Fruit fly (Drosophila melanogaster) whole organism, prepupa: ENCODE results near the gene obst-H.

Experiments
- Blimp-1 ChIP-seq: fragments of 200-800 bp; sonication (Bioruptor generic); optimal IDR thresholded peaks from 3 replicates; lab custom pipeline; 2017; ENCODE audit warnings: missing biosample characterization, missing genetic modification characterization, mild to moderate bottlenecking, moderate library complexity, missing genetic modification reagents
- CG11294 ChIP-seq: fragments of 200-800 bp; sonication (Bioruptor generic); IDR thresholded peaks from 2 replicates; pipeline ENCODE4 v1.3.6; 2022; ENCODE audit warnings: missing biosample characterization, missing genetic modification characterization
- CG11762 ChIP-seq: fragments of 200-800 bp; sonication (Bioruptor generic); optimal IDR thresholded peaks from 3 replicates; lab custom pipeline; 2016; ENCODE audit warnings: missing biosample characterization, missing genetic modification characterization; ENCODE audit not compliant: insufficient read depth
- CG15336 ChIP-seq: fragments of 200-800 bp; sonication (Bioruptor generic); IDR thresholded peaks from 2 replicates; pipeline ENCODE4 v1.3.6; 2022; ENCODE audit warnings: missing biosample characterization, missing genetic modification characterization
- CG1621 ChIP-seq: fragments of 200-800 bp; sonication (Bioruptor generic); optimal IDR thresholded peaks from 3 replicates; lab custom pipeline; 2018; ENCODE audit warnings: missing biosample characterization, mild to moderate bottlenecking, missing genetic modification characterization
- CG16779 ChIP-seq: fragments of 200-800 bp; sonication (Bioruptor generic); optimal IDR thresholded peaks from 3 replicates; lab custom pipeline; 2017; ENCODE audit warnings: missing biosample characterization, mild to moderate bottlenecking, missing genetic modification characterization
- CG3032 ChIP-seq: fragments of 200-800 bp; optimal IDR thresholded peaks from 2 replicates; lab custom pipeline; 2019; ENCODE audit warnings: missing biosample characterization, mild to moderate bottlenecking, missing genetic modification characterization, moderate library complexity
- CG31627 ChIP-seq: fragments of 200-800 bp; sonication (Bioruptor generic); optimal IDR thresholded peaks from 3 replicates; lab custom pipeline; 2016; ENCODE audit warnings: missing biosample characterization, missing genetic modification characterization
- CG32006 ChIP-seq: fragments of 200-800 bp; sonication (Bioruptor generic); optimal IDR thresholded peaks from 3 replicates; lab custom pipeline; 2017; ENCODE audit warnings: missing biosample characterization, mild to moderate bottlenecking, missing genetic modification characterization
- CG34406 ChIP-seq: fragments of 200-800 bp; sonication (Bioruptor generic); optimal IDR thresholded peaks from 3 replicates; lab custom pipeline; 2016; ENCODE audit warnings: missing biosample characterization, missing genetic modification characterization
- CG3919 ChIP-seq: fragments of 200-800 bp; sonication (Bioruptor generic); optimal IDR thresholded peaks from 3 replicates; lab custom pipeline; 2016; ENCODE audit warnings: missing biosample characterization, missing genetic modification characterization
- CG4318 ChIP-seq: fragments of 200-800 bp; sonication (Bioruptor generic); optimal IDR thresholded peaks from 3 replicates; lab custom pipeline; 2017; ENCODE audit warnings: missing biosample characterization, mild to moderate bottlenecking, missing genetic modification characterization
- CG6163 ChIP-seq: fragments of 200-800 bp; sonication (Bioruptor generic); IDR thresholded peaks from 3 replicates; pipeline ENCODE4 v1.3.6; 2022; ENCODE audit warnings: missing biosample characterization, missing genetic modification characterization
- CG6276 ChIP-seq: fragments of 200-800 bp; sonication (Bioruptor generic); optimal IDR thresholded peaks from 2 replicates; lab custom pipeline; 2017; ENCODE audit warnings: missing biosample characterization, mild to moderate bottlenecking, missing genetic modification characterization
- CG6792 ChIP-seq: fragments of 200-800 bp; sonication (Bioruptor generic); optimal IDR thresholded peaks from 3 replicates; lab custom pipeline; 2016; ENCODE audit warnings: missing biosample characterization, missing genetic modification characterization
- CG6808 ChIP-seq: fragments of 200-800 bp; sonication (Bioruptor generic); optimal IDR thresholded peaks from 3 replicates; lab custom pipeline; 2017; ENCODE audit warnings: missing biosample characterization, missing genetic modification characterization, mild to moderate bottlenecking, moderate library complexity, missing genetic modification reagents
- CG6854 ChIP-seq: fragments of 200-800 bp; sonication (Bioruptor generic); optimal IDR thresholded peaks from 2 replicates; lab custom pipeline; 2017; ENCODE audit warnings: missing biosample characterization, mild to moderate bottlenecking, missing genetic modification characterization
- CG7368 ChIP-seq: fragments of 200-800 bp; sonication (Bioruptor generic); optimal IDR thresholded peaks from 3 replicates; lab custom pipeline; 2016; ENCODE audit warnings: missing biosample characterization, missing genetic modification characterization
- CG8119 ChIP-seq: fragments of 200-800 bp; sonication (Bioruptor generic); IDR thresholded peaks from 3 replicates; pipeline ENCODE4 v1.3.6; 2022; ENCODE audit warnings: missing biosample characterization, missing genetic modification characterization
- CG8632 ChIP-seq: fragments of 200-800 bp; sonication (Bioruptor generic); optimal IDR thresholded peaks from 3 replicates; lab custom pipeline; 2016; ENCODE audit warnings: missing biosample characterization, missing genetic modification characterization
- Eip75B ChIP-seq: fragments of 200-800 bp; sonication (Bioruptor generic); optimal IDR thresholded peaks from 3 replicates; lab custom pipeline; 2016; ENCODE audit warnings: missing biosample characterization, missing genetic modification characterization
- Eip78C ChIP-seq: fragments of 200-800 bp; sonication (Bioruptor generic); peaks from one replicate; lab custom pipeline; 2016; ENCODE audit warnings: missing biosample characterization, missing genetic modification characterization
- Eip93F ChIP-seq: fragments of 200-800 bp; sonication (Bioruptor generic); optimal IDR thresholded peaks from 2 replicates; lab custom pipeline; 2016; ENCODE audit warnings: missing biosample characterization, mild to moderate bottlenecking, missing genetic modification characterization
- Ets21C ChIP-seq: fragments of 200-800 bp; sonication (Bioruptor generic); optimal IDR thresholded peaks from 3 replicates; lab custom pipeline; 2016; ENCODE audit warnings: missing biosample characterization, missing genetic modification characterization
- Ets96B ChIP-seq: fragments of 200-800 bp; optimal IDR thresholded peaks from 2 replicates; lab custom pipeline; 2019; ENCODE audit warnings: missing biosample characterization, mild to moderate bottlenecking, missing genetic modification characterization, moderate library complexity
- Hr38 ChIP-seq: sonication (Bioruptor generic); optimal IDR thresholded peaks from 2 replicates; lab custom pipeline; 2016; ENCODE audit warnings: missing biosample characterization, missing genetic modification characterization
- Hr39 ChIP-seq: fragments of 200-800 bp; sonication (Bioruptor generic); optimal IDR thresholded peaks from 2 replicates; lab custom pipeline; 2016; ENCODE audit warnings: missing biosample characterization, missing genetic modification characterization
- Hr4 ChIP-seq: fragments of 200-800 bp; sonication (Bioruptor generic); optimal IDR thresholded peaks from 3 replicates; lab custom pipeline; 2016; ENCODE audit warnings: missing biosample characterization, missing genetic modification characterization
- Lpt ChIP-seq: fragments of 200-800 bp; sonication (Bioruptor generic); optimal IDR thresholded peaks from 3 replicates; lab custom pipeline; 2016; ENCODE audit warnings: missing biosample characterization, missing genetic modification characterization
- Met ChIP-seq: fragments of 200-800 bp; sonication (Bioruptor generic); optimal IDR thresholded peaks from 3 replicates; lab custom pipeline; 2016; ENCODE audit warnings: missing biosample characterization, missing genetic modification characterization
- OdsH ChIP-seq: fragments of 200-800 bp; sonication (Bioruptor generic); optimal IDR thresholded peaks from 3 replicates; lab custom pipeline; 2016; ENCODE audit warnings: missing biosample characterization, missing genetic modification characterization
- Smox ChIP-seq: fragments of 200-800 bp; sonication (Bioruptor generic); optimal IDR thresholded peaks from 3 replicates; lab custom pipeline; 2016; ENCODE audit warnings: missing biosample characterization, missing genetic modification characterization
- Sox102F ChIP-seq: fragments of 200-800 bp; sonication (Bioruptor generic); optimal IDR thresholded peaks from 2 replicates; lab custom pipeline; 2016; ENCODE audit warnings: missing biosample characterization, mild to moderate bottlenecking, missing genetic modification characterization
- Sox14 ChIP-seq: fragments of 200-800 bp; sonication (Bioruptor generic); optimal IDR thresholded peaks from 3 replicates; lab custom pipeline; 2016; ENCODE audit warnings: missing biosample characterization, missing genetic modification characterization
- Sox15 ChIP-seq: fragments of 200-800 bp; sonication (Bioruptor generic); optimal IDR thresholded peaks from 3 replicates; lab custom pipeline; 2016; ENCODE audit warnings: missing biosample characterization, missing genetic modification characterization
- achi ChIP-seq: fragments of 200-800 bp; sonication (Bioruptor generic); optimal IDR thresholded peaks from 3 replicates; lab custom pipeline; 2016; ENCODE audit warnings: missing biosample characterization, missing genetic modification characterization
- acj6 ChIP-seq: fragments of 200-800 bp; sonication (Bioruptor generic); optimal IDR thresholded peaks from 3 replicates; lab custom pipeline; 2016; ENCODE audit warnings: missing biosample characterization, missing genetic modification characterization
- cyc ChIP-seq: fragments of 200-800 bp; sonication (Bioruptor generic); optimal IDR thresholded peaks from 3 replicates; lab custom pipeline; 2016; ENCODE audit warnings: missing biosample characterization, missing genetic modification characterization
- dac ChIP-seq: fragments of 200-800 bp; sonication (Bioruptor generic); optimal IDR thresholded peaks from 2 replicates; lab custom pipeline; 2017; ENCODE audit warnings: missing biosample characterization, mild to moderate bottlenecking, missing genetic modification characterization
- eg ChIP-seq: fragments of 200-800 bp; sonication (Bioruptor generic); IDR thresholded peaks from 3 replicates; pipeline ENCODE4 v1.3.6; 2022; ENCODE audit warnings: missing biosample characterization, missing genetic modification characterization
- esn ChIP-seq: fragments of 200-800 bp; sonication (Bioruptor generic); optimal IDR thresholded peaks from 2 replicates; lab custom pipeline; 2016; ENCODE audit warnings: missing biosample characterization, mild to moderate bottlenecking, missing genetic modification characterization, moderate library complexity
- fd59A ChIP-seq: fragments of 200-800 bp; sonication (Bioruptor generic); optimal IDR thresholded peaks from 2 replicates; lab custom pipeline; 2017; ENCODE audit warnings: missing biosample characterization, mild to moderate bottlenecking, missing genetic modification characterization, missing genetic modification reagents
- lz ChIP-seq: fragments of 200-800 bp; sonication (Bioruptor generic); optimal IDR thresholded peaks from 3 replicates; lab custom pipeline; 2016; ENCODE audit warnings: missing biosample characterization, missing genetic modification characterization
- net ChIP-seq: fragments of 200-800 bp; sonication (Bioruptor generic); optimal IDR thresholded peaks from 3 replicates; lab custom pipeline; 2016; ENCODE audit warnings: missing biosample characterization, missing genetic modification characterization
- pdm3 ChIP-seq: fragments of 200-800 bp; sonication (Bioruptor generic); optimal IDR thresholded peaks from 3 replicates; lab custom pipeline; 2016; ENCODE audit warnings: missing biosample characterization, missing genetic modification characterization
- topi ChIP-seq: fragments of 200-800 bp; sonication (Bioruptor generic); optimal IDR thresholded peaks from 3 replicates; lab custom pipeline; 2016; ENCODE audit warnings: missing biosample characterization, missing genetic modification characterization
- vri ChIP-seq: fragments of 200-800 bp; sonication (Bioruptor generic); optimal IDR thresholded peaks from 3 replicates; lab custom pipeline; 2016; ENCODE audit warnings: missing biosample characterization, mild to moderate bottlenecking, missing genetic modification characterization

Gene obst-H

dm6 chr3L:15535228-15535598 is 6.2 kb upstream of the obst-H start, which contains the start of gene CrebA:
Gene CrebA (plus strand): TSS chr3L:15535395.
- no peak for TF ChIP-seq CG7368
- peak; percentile 13; the same call in 2 of the 3 replicates for TF ChIP-seq eg (GFP tag; lab: Robert Waterston, UW)
- peak; percentile 17 for TF ChIP-seq CG1621
- no peak for TF ChIP-seq achi (GFP tag; lab: Kevin White, UChicago)
- peak; percentile 18; the same call in 1 of the 3 replicates for TF ChIP-seq CG6163
- no peak for TF ChIP-seq CG11294 (GFP tag; lab: Robert Waterston, UW)
- no peak for TF ChIP-seq CG8119 (GFP tag; lab: Robert Waterston, UW)

- TF ChIP-seq Smox (GFP tag; lab: Kevin White, UChicago) (peak; percentile 80), cyc (GFP tag; lab: Kevin White, UChicago) (peak; percentile 77), Sox14 (GFP tag; lab: Kevin White, UChicago) (peak; percentile 77), Hr38 (no peak), Met (peak; percentile 75), CG15336 (GFP tag; lab: Robert Waterston, UW) (peak; percentile 28; the same call in 1 of the 2 replicates), CG11762 (GFP tag; lab: Kevin White, UChicago) (peak; percentile 58), CG6792 (GFP tag; lab: Kevin White, UChicago) (peak; percentile 71), dac (GFP tag; lab: Kevin White, UChicago) (peak; percentile 70), CG34406 (GFP tag; lab: Kevin White, UChicago) (peak; percentile 76), Eip78C (GFP tag; lab: Kevin White, UChicago) (peak; percentile 95), achi (GFP tag; lab: Kevin White, UChicago) (peak; percentile 67), Sox15 (GFP tag; lab: Kevin White, UChicago) (peak; percentile 76), CG32006 (GFP tag; lab: Kevin White, UChicago) (peak; percentile 90), CG6163 (peak; percentile 8; the same call in 1 of the 3 replicates), lz (GFP tag; lab: Kevin White, UChicago) (peak; percentile 79), Hr39 (GFP tag; lab: Kevin White, UChicago) (peak; percentile 81), CG8632 (GFP tag; lab: Kevin White, UChicago) (peak; percentile 77), Sox102F (GFP tag; lab: Kevin White, UChicago) (peak; percentile 69), Blimp-1 (GFP tag; lab: Kevin White, UChicago) (peak; percentile 34), acj6 (GFP tag; lab: Kevin White, UChicago) (peak; percentile 76), CG8119 (GFP tag; lab: Robert Waterston, UW) (0 out of 3 replicates have a peak, but pooled peaks have one; percentile 37), Ets96B (tag; lab: Kevin White, UChicago) (peak; percentile 62), net (GFP tag; lab: Kevin White, UChicago) (peak; percentile 79), CG6854 (GFP tag; lab: Kevin White, UChicago) (no peak), CG6808 (peak; percentile 78), CG11294 (GFP tag; lab: Robert Waterston, UW) (peak; percentile 37; the same call in 1 of the 2 replicates), topi (peak; percentile 83), CG3032 (tag; lab: Kevin White, UChicago) (peak; percentile 71), Ets21C (GFP tag; lab: Kevin White, UChicago) (peak; percentile 57), pdm3 (peak; percentile 79), esn (GFP tag; lab: Kevin White, UChicago) (peak; percentile 87), CG6276 (GFP tag; lab: Kevin White, UChicago) (peak; percentile 81), CG16779 (peak; percentile 68), CG3919 (peak; percentile 67), Hr4 (GFP tag; lab: Kevin White, UChicago) (peak; percentile 79), vri (GFP tag; lab: Kevin White, UChicago) (peak; percentile 24), OdsH (peak; percentile 81), eg (GFP tag; lab: Robert Waterston, UW) (peak; percentile 30; the same call in 1 of the 3 replicates), CG4318 (peak; percentile 60), Eip93F (no peak), CG31627 (GFP tag; lab: Kevin White, UChicago) (peak; percentile 79), CG1621 (peak; percentile 64), Lpt (GFP tag; lab: Kevin White, UChicago) (peak; percentile 48), fd59A (GFP tag; lab: Kevin White, UChicago) (peak; percentile 82), Eip75B (peak; percentile 76)
Measured at dm6 chr3L:15534274-15535227, 5.5 kb upstream of the obst-H start.
